Worm (Caenorhabditis elegans) whole organism, L4 larva: ENCODE measurements around the gene F12A10.6.

Source experiments
- D1046.2 ChIP-seq: fragments of 200-800 bp; sonication (Bioruptor generic); IDR thresholded peaks from 2 replicates; pipeline ENCODE4 v1.3.6; 2022; ENCODE audit warnings: missing genetic modification characterization, missing compliant biosample characterization
- F10B5.3 ChIP-seq: sonication (generic microtip); optimal IDR thresholded peaks from 2 replicates; lab custom pipeline; 2016; ENCODE audit warnings: mild to moderate bottlenecking, missing genetic modification characterization, missing compliant biosample characterization
- F37D6.2 ChIP-seq: sonication (generic microtip); optimal IDR thresholded peaks from 2 replicates; lab custom pipeline; 2016; ENCODE audit warnings: mild to moderate bottlenecking, missing genetic modification characterization, missing compliant biosample characterization
- F49E8.2 ChIP-seq: sonication (generic microtip); optimal IDR thresholded peaks from 2 replicates; lab custom pipeline; 2016; ENCODE audit warnings: missing compliant biosample characterization, mild to moderate bottlenecking, missing genetic modification characterization, borderline replicate concordance
- Y48G9A.11 ChIP-seq: fragments of 200-800 bp; sonication (Bioruptor generic); IDR thresholded peaks from 2 replicates; pipeline ENCODE4 v1.3.6; 2022; ENCODE audit warnings: missing genetic modification reagents, missing genetic modification characterization, missing compliant biosample characterization
- Y5F2A.4 ChIP-seq: fragments of 200-800 bp; sonication (Bioruptor generic); optimal IDR thresholded peaks from 2 replicates; lab custom pipeline; 2018; ENCODE audit warnings: mild to moderate bottlenecking, missing genetic modification characterization, missing compliant biosample characterization
- ZK337.2 ChIP-seq: fragments of 200-800 bp; sonication (Bioruptor generic); IDR thresholded peaks from 2 replicates; pipeline ENCODE4 v1.3.6; 2022; ENCODE audit warnings: missing genetic modification reagents, missing genetic modification characterization, missing compliant biosample characterization
- aha-1 ChIP-seq: fragments of 150-350 bp; peaks from one replicate; lab custom pipeline; 2014; ENCODE audit warnings: missing biosample characterization, missing genetic modification characterization
- attf-4 ChIP-seq: sonication (generic microtip); optimal IDR thresholded peaks from 3 replicates; lab custom pipeline; 2017; ENCODE audit warnings: missing biosample characterization, missing genetic modification characterization
- ceh-28 ChIP-seq: fragments of 150-350 bp; optimal IDR thresholded peaks from 2 replicates; lab custom pipeline; 2014; ENCODE audit warnings: missing biosample characterization, missing genetic modification reagents, missing genetic modification characterization
- ces-1 ChIP-seq: fragments of 150-350 bp; sonication (generic microtip); optimal IDR thresholded peaks from 4 replicates; lab custom pipeline; 2014; ENCODE audit warnings: missing biosample characterization, missing genetic modification reagents, missing genetic modification characterization
- cey-2 ChIP-seq: sonication (generic microtip); optimal IDR thresholded peaks from 3 replicates; lab custom pipeline; 2017; ENCODE audit warnings: missing genetic modification characterization, mild to moderate bottlenecking, missing compliant biosample characterization, antibody characterized with exemption, borderline replicate concordance; ENCODE audit not compliant: insufficient read depth
- daf-16 ChIP-seq, 3 experiments: sonication (generic microtip); optimal IDR thresholded peaks; 2 replicates each; lab custom pipeline; 2016 to 2017; ENCODE audit warnings: missing genetic modification characterization in 3 of 3, missing genetic modification reagents in 3 of 3, mild to moderate bottlenecking in 2 of 3, missing compliant biosample characterization in 2 of 3, missing biosample characterization in 1 of 3, moderate library complexity in 1 of 3
- dmd-6 ChIP-seq: fragments of 200-800 bp; sonication (Bioruptor generic); IDR thresholded peaks from 2 replicates; pipeline ENCODE4 v1.3.6; 2022; ENCODE audit warnings: missing genetic modification reagents, missing genetic modification characterization, missing compliant biosample characterization
- duxl-1 ChIP-seq: sonication (generic microtip); optimal IDR thresholded peaks from 2 replicates; lab custom pipeline; 2016; ENCODE audit warnings: mild to moderate bottlenecking, missing genetic modification characterization, moderate library complexity, missing compliant biosample characterization; ENCODE audit not compliant: poor library complexity
- egl-43 ChIP-seq: fragments of 200-800 bp; sonication (Bioruptor generic); IDR thresholded peaks from 2 replicates; pipeline ENCODE4 v1.3.6; 2022; ENCODE audit warnings: missing genetic modification reagents, missing genetic modification characterization, missing compliant biosample characterization
- fos-1 ChIP-seq: fragments of 150-350 bp; optimal IDR thresholded peaks from 2 replicates; lab custom pipeline; 2014; ENCODE audit warnings: missing biosample characterization, missing genetic modification characterization
- hif-1 ChIP-seq, 2 experiments: sonication (generic microtip); optimal IDR thresholded peaks; 2 replicates each; lab custom pipeline; 2016 to 2017; ENCODE audit warnings: missing compliant biosample characterization in 2 of 2, missing genetic modification characterization in 2 of 2, missing genetic modification reagents in 2 of 2, missing genotype in 2 of 2, mild to moderate bottlenecking in 1 of 2
- lin-15B ChIP-seq: fragments of 150-350 bp; sonication (generic microtip); optimal IDR thresholded peaks from 3 replicates; lab custom pipeline; 2014; ENCODE audit warnings: missing biosample characterization, missing genetic modification characterization
- lin-38 ChIP-seq: fragments of 200-800 bp; sonication (Bioruptor generic); IDR thresholded peaks from 2 replicates; pipeline ENCODE4 v1.3.6; 2022; ENCODE audit warnings: missing genetic modification reagents, missing genetic modification characterization, missing compliant biosample characterization
- lsy-2 ChIP-seq, 2 experiments: fragments of 150-350 bp in 1 of 2; sonication (generic microtip) in 1 of 2; optimal IDR thresholded peaks; 2 replicates each; lab custom pipeline; 2014 to 2017; ENCODE audit warnings: missing biosample characterization in 2 of 2, missing genetic modification characterization in 2 of 2
- madf-9 ChIP-seq: fragments of 200-800 bp; sonication (Bioruptor generic); conservative IDR thresholded peaks from 2 replicates; pipeline ENCODE4 v1.3.6; 2022; ENCODE audit warnings: missing genetic modification reagents, missing genetic modification characterization, missing compliant biosample characterization
- mdl-1 ChIP-seq, 2 experiments: fragments of 150-350 bp in 1 of 2; sonication (generic microtip) in 1 of 2; optimal IDR thresholded peaks; 2 replicates each; lab custom pipeline; 2014 to 2017; ENCODE audit warnings: missing biosample characterization in 2 of 2, missing genetic modification characterization in 2 of 2
- mes-2 ChIP-seq: sonication (generic microtip); optimal IDR thresholded peaks from 2 replicates; lab custom pipeline; 2016; ENCODE audit warnings: missing genotype, mild to moderate bottlenecking, missing genetic modification characterization, missing compliant biosample characterization; ENCODE audit not compliant: poor library complexity, severe bottlenecking
- mxl-2 ChIP-seq: fragments of 200-800 bp; sonication (Bioruptor generic); conservative IDR thresholded peaks from 2 replicates; pipeline ENCODE4 v1.3.6; 2022; ENCODE audit warnings: missing genetic modification reagents, missing genetic modification characterization, missing compliant biosample characterization
- nhr-11 ChIP-seq: fragments of 150-350 bp; optimal IDR thresholded peaks from 2 replicates; lab custom pipeline; 2014; ENCODE audit warnings: missing biosample characterization, missing genetic modification characterization
- nhr-42 ChIP-seq: fragments of 200-800 bp; sonication (Bioruptor generic); IDR thresholded peaks from 2 replicates; pipeline ENCODE4 v1.3.6; 2022; ENCODE audit warnings: missing genetic modification characterization, missing compliant biosample characterization
- pqm-1 ChIP-seq: sonication (generic microtip); optimal IDR thresholded peaks from 2 replicates; lab custom pipeline; 2017; ENCODE audit warnings: missing biosample characterization, missing genetic modification characterization
- rbr-2 ChIP-seq: sonication (generic microtip); optimal IDR thresholded peaks from 2 replicates; lab custom pipeline; 2016; ENCODE audit warnings: missing genotype, missing genetic modification characterization, missing compliant biosample characterization
- snpc-1.2 ChIP-seq: fragments of 200-800 bp; sonication (Bioruptor generic); IDR thresholded peaks from 2 replicates; pipeline ENCODE4 v1.3.6; 2022; ENCODE audit warnings: missing genetic modification reagents, missing genetic modification characterization, missing compliant biosample characterization
- spr-1 ChIP-seq: sonication (generic microtip); optimal IDR thresholded peaks from 2 replicates; lab custom pipeline; 2016; ENCODE audit warnings: mild to moderate bottlenecking, missing genetic modification characterization, missing compliant biosample characterization
- tag-97 ChIP-seq: fragments of 200-800 bp; sonication (Bioruptor generic); IDR thresholded peaks from 2 replicates; pipeline ENCODE4 v1.3.6; 2022; ENCODE audit warnings: missing genetic modification characterization, missing compliant biosample characterization
- unc-130 ChIP-seq: sonication (generic microtip); optimal IDR thresholded peaks from 2 replicates; lab custom pipeline; 2016; ENCODE audit warnings: missing genetic modification reagents, missing genetic modification characterization, missing compliant biosample characterization
- unc-39 ChIP-seq: sonication (generic microtip); optimal IDR thresholded peaks from 2 replicates; lab custom pipeline; 2017; ENCODE audit warnings: missing biosample characterization, missing genetic modification characterization
- unc-62 ChIP-seq, 3 experiments: fragments of 150-350 bp in 1 of 3; sonication (generic microtip); optimal IDR thresholded peaks in 2 of 3; peaks in 1 of 3; 1 replicate in 1 of 3; 2 replicates in 2 of 3; lab custom pipeline; 2014 to 2017; ENCODE audit warnings: missing biosample characterization in 3 of 3, missing genetic modification characterization in 3 of 3, missing genetic modification reagents in 3 of 3, missing genotype in 1 of 3
- vab-7 ChIP-seq: fragments of 200-800 bp; sonication (Bioruptor generic); IDR thresholded peaks from 2 replicates; pipeline ENCODE4 v1.3.6; 2022; ENCODE audit warnings: missing genetic modification reagents, missing genetic modification characterization, missing compliant biosample characterization
- zfp-2 ChIP-seq: sonication (generic microtip); optimal IDR thresholded peaks from 2 replicates; lab custom pipeline; 2016; ENCODE audit warnings: mild to moderate bottlenecking, missing genetic modification characterization, missing compliant biosample characterization
- zfp-3 ChIP-seq: fragments of 200-800 bp; sonication (Bioruptor generic); conservative IDR thresholded peaks from 2 replicates; pipeline ENCODE4 v1.3.6; 2022; ENCODE audit warnings: missing genetic modification reagents, missing genetic modification characterization, missing compliant biosample characterization
- ztf-11 ChIP-seq: fragments of 150-350 bp; optimal IDR thresholded peaks from 2 replicates; lab custom pipeline; 2014; ENCODE audit warnings: missing biosample characterization, missing genetic modification characterization

F12A10.6 gene

ce11 chrII:5511417-5512353 is 17.4 kb upstream of the F12A10.6 start:
- TF ChIP-seq vab-7: no peak
- TF ChIP-seq mes-2 (tag; lab: Kevin White, UChicago): peak; percentile 80
- TF ChIP-seq ztf-11 (tag; lab: Kevin White, UChicago): no peak
- 0 out of 2 replicates have a peak, but pooled peaks have one; percentile 49 for TF ChIP-seq ZK337.2 (GFP tag; lab: Robert Waterston, UW)
- TF ChIP-seq dmd-6 (GFP tag; lab: Robert Waterston, UW): 0 out of 2 replicates have a peak, but pooled peaks have one; percentile 14
- TF ChIP-seq aha-1: peak; percentile 46
- TF ChIP-seq snpc-1.2 (GFP tag; lab: Robert Waterston, UW): no peak
- TF ChIP-seq hif-1 (tag; optimal IDR thresholded peaks at IDR 0.05; lab: Kevin White, UChicago): peak in 1 of 2 experiments; percentile 28
- TF ChIP-seq fos-1: no peak
- TF ChIP-seq F49E8.2: peak; percentile 43
- TF ChIP-seq mxl-2 (GFP tag; lab: Robert Waterston, UW): no peak
- peak; percentile 72 for TF ChIP-seq unc-130 (GFP tag; lab: Kevin White, UChicago)
- TF ChIP-seq Y48G9A.11 (GFP tag; lab: Robert Waterston, UW): peak; percentile 55; the same call in 1 of the 2 replicates
- TF ChIP-seq rbr-2 (tag; lab: Kevin White, UChicago): peak; percentile 2
- peak; percentile 17 for TF ChIP-seq duxl-1 (tag; lab: Kevin White, UChicago)
- peak in 1 of 2 experiments; percentile 53 for TF ChIP-seq unc-62 (GFP tag; optimal IDR thresholded peaks at IDR 0.05 in 1 of 2; lab: Kevin White, UChicago)
- TF ChIP-seq unc-62 (tag; optimal IDR thresholded peaks at IDR 0.05; lab: Kevin White, UChicago): no peak
- TF ChIP-seq lsy-2 (tag; optimal IDR thresholded peaks at IDR 0.05; lab: Kevin White, UChicago): peak in 1 of 2 experiments; percentile 13
- TF ChIP-seq madf-9: 0 out of 2 replicates have a peak, but pooled peaks have one; percentile 41

- TF ChIP-seq mes-2 (tag; lab: Kevin White, UChicago) (peak; percentile 42), lsy-2 (tag; optimal IDR thresholded peaks at IDR 0.05; lab: Kevin White, UChicago) (no peak)
- TF ChIP-seq, all 104 proteins: peak for 1
Observed at ce11 chrII:5505820-5506287, 11.5 kb upstream of the F12A10.6 start, which contains the start of gene npp-24. npp-24 (plus strand) TSS chrII:5505870.

DNA sequence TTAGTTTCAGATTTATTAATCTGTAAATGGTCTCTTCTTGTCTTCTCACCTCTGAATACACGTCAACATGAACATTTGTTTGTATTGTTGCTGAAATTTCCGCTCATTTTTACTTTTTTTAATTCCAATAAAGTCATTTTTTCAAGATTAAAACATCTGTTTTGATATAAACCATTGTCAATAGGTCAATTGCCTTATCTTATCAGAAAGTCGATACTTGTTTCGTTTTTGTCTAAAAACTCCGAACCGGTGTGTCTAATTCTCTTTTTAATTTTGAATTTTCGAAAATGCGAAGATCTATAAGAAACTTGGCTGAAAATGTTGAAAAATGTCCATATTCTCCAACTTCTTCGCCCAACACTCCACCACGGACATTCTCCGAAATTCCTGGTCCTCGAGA is 9.5 kb upstream of the F12A10.6 start, which contains the start of gene cyp-44A1:
Gene cyp-44A1 (plus strand): TSS at position 285 of the 400 bp plus-strand sequence.
- TF ChIP-seq pqm-1 (tag; lab: Kevin White, UChicago) (peak; percentile 3), zfp-3 (GFP tag; lab: Robert Waterston, UW) (no peak), vab-7 (no peak), attf-4 (no peak), daf-16 (GFP tag; optimal IDR thresholded peaks at IDR 0.05; lab: Kevin White, UChicago) (no peak), daf-16 (tag; optimal IDR thresholded peaks at IDR 0.05; lab: Kevin White, UChicago) (peak; percentile 78), F37D6.2 (tag; lab: Kevin White, UChicago) (no peak), rbr-2 (tag; lab: Kevin White, UChicago) (no peak)

ce11 chrII:5500986-5501657 is 6.8 kb upstream of the F12A10.6 start, which contains the start of gene F12A10.8:
F12A10.8 (minus strand) TSS chrII:5501064.
- TF ChIP-seq Y48G9A.11 (GFP tag; lab: Robert Waterston, UW): no peak
- no peak for TF ChIP-seq mes-2 (tag; lab: Kevin White, UChicago)
- no peak for TF ChIP-seq D1046.2 (GFP tag; lab: Robert Waterston, UW)
- TF ChIP-seq ces-1 (GFP tag; lab: Kevin White, UChicago): peak; percentile 35
- TF ChIP-seq mdl-1 (tag; optimal IDR thresholded peaks at IDR 0.05; lab: Kevin White, UChicago): no peak
- TF ChIP-seq Y5F2A.4 (GFP tag; lab: Kevin White, UChicago): no peak
- TF ChIP-seq lin-38 (GFP tag; lab: Robert Waterston, UW): peak; percentile 64
- no peak for TF ChIP-seq lin-15B (tag; lab: Kevin White, UChicago)
- no peak for TF ChIP-seq nhr-11 (tag; lab: Kevin White, UChicago)
- no peak for TF ChIP-seq unc-39 (tag; lab: Kevin White, UChicago)
- TF ChIP-seq ceh-28: no peak
- TF ChIP-seq egl-43 (GFP tag; lab: Robert Waterston, UW): no peak
- TF ChIP-seq tag-97 (GFP tag; lab: Robert Waterston, UW): no peak
- TF ChIP-seq F10B5.3: no peak
- TF ChIP-seq zfp-2 (tag; lab: Kevin White, UChicago): no peak
- TF ChIP-seq cey-2 (tag; lab: Kevin White, UChicago): no peak
- no peak for TF ChIP-seq nhr-42 (GFP tag; lab: Robert Waterston, UW)
- TF ChIP-seq spr-1 (tag; lab: Kevin White, UChicago): no peak
